Worm (Caenorhabditis elegans) whole organism, young adult: ENCODE data around the gene tbx-41.
A peak's percentile ranks its signal among the peaks of the same experiment; 100 is the strongest.

ENCODE experiments used
- B0261.1 ChIP-seq: sonication (generic microtip); optimal IDR thresholded peaks from 2 replicates; lab custom pipeline; 2016; ENCODE audit warnings: mild to moderate bottlenecking, missing genetic modification characterization, moderate library complexity, missing compliant biosample characterization
- B0336.3 ChIP-seq: fragments of 200-800 bp; sonication (Bioruptor generic); IDR thresholded peaks from 2 replicates; pipeline ENCODE4 v1.3.6; 2022; ENCODE audit warnings: missing genetic modification characterization, missing compliant biosample characterization
- C17E4.6 ChIP-seq: fragments of 200-800 bp; sonication (Bioruptor generic); IDR thresholded peaks from 2 replicates; pipeline ENCODE4 v1.3.6; 2022; ENCODE audit warnings: missing genetic modification reagents, missing genetic modification characterization, missing compliant biosample characterization
- D2030.7 ChIP-seq: fragments of 200-800 bp; sonication (Bioruptor generic); IDR thresholded peaks from 2 replicates; pipeline ENCODE4 v1.3.6; 2022; ENCODE audit warnings: missing genetic modification reagents, missing genetic modification characterization, missing compliant biosample characterization
- F10E7.11 ChIP-seq: sonication (generic microtip); optimal IDR thresholded peaks from 2 replicates; lab custom pipeline; 2017; ENCODE audit warnings: mild to moderate bottlenecking, missing genetic modification characterization, moderate library complexity, missing compliant biosample characterization
- F33H1.4 ChIP-seq: fragments of 200-800 bp; sonication (Bioruptor generic); IDR thresholded peaks from 2 replicates; pipeline ENCODE4 v1.3.6; 2022; ENCODE audit warnings: missing genetic modification reagents, missing genetic modification characterization, missing compliant biosample characterization
- F49E8.2 ChIP-seq: sonication (generic microtip); optimal IDR thresholded peaks from 3 replicates; lab custom pipeline; 2017; ENCODE audit warnings: missing genetic modification characterization, mild to moderate bottlenecking, missing compliant biosample characterization, antibody characterized with exemption, moderate library complexity; ENCODE audit not compliant: insufficient read depth
- T26A5.8 ChIP-seq: sonication (generic microtip); optimal IDR thresholded peaks from 2 replicates; lab custom pipeline; 2016; ENCODE audit warnings: missing genetic modification characterization, missing compliant biosample characterization
- Y56A3A.18 ChIP-seq: fragments of 200-800 bp; sonication (Bioruptor generic); IDR thresholded peaks from 2 replicates; pipeline ENCODE4 v1.3.6; 2022; ENCODE audit warnings: missing genetic modification reagents, missing genetic modification characterization, missing compliant biosample characterization
- Y67H2A.10 ChIP-seq: fragments of 200-800 bp; sonication (Bioruptor generic); conservative IDR thresholded peaks from 2 replicates; pipeline ENCODE4 v1.3.6; 2022; ENCODE audit warnings: missing genetic modification reagents, missing genetic modification characterization, missing compliant biosample characterization
- Y79H2A.3 ChIP-seq: fragments of 200-800 bp; sonication (Bioruptor generic); conservative IDR thresholded peaks from 2 replicates; pipeline ENCODE4 v1.3.6; 2022; ENCODE audit warnings: missing genetic modification reagents, missing genetic modification characterization, missing compliant biosample characterization
- Y95B8A.8 ChIP-seq: fragments of 200-800 bp; sonication (Bioruptor generic); IDR thresholded peaks from 2 replicates; pipeline ENCODE4 v1.3.6; 2022; ENCODE audit warnings: missing genetic modification reagents, missing genetic modification characterization, missing compliant biosample characterization
- ZK185.1 ChIP-seq: sonication (generic microtip); optimal IDR thresholded peaks from 2 replicates; lab custom pipeline; 2016; ENCODE audit warnings: mild to moderate bottlenecking, missing genetic modification characterization, missing compliant biosample characterization; ENCODE audit not compliant: poor library complexity, severe bottlenecking
- akir-1 ChIP-seq: fragments of 200-800 bp; sonication (Bioruptor generic); optimal IDR thresholded peaks from 2 replicates; lab custom pipeline; 2018; ENCODE audit warnings: mild to moderate bottlenecking, missing genetic modification characterization, moderate library complexity, missing compliant biosample characterization
- ama-1 ChIP-seq, 3 experiments: fragments of 150-350 bp in 1 of 3; sonication (generic microtip) in 2 of 3; optimal IDR thresholded peaks; 2 replicates each; lab custom pipeline; 2014 to 2018; ENCODE audit warnings: missing biosample characterization in 2 of 3, missing genetic modification characterization in 2 of 3, missing genetic modification reagents in 2 of 3
- aptf-3 ChIP-seq: fragments of 200-800 bp; sonication (Bioruptor generic); IDR thresholded peaks from 2 replicates; pipeline ENCODE4 v1.3.6; 2022; ENCODE audit warnings: missing genetic modification characterization, missing compliant biosample characterization
- attf-5 ChIP-seq: fragments of 200-800 bp; sonication (Bioruptor generic); optimal IDR thresholded peaks from 2 replicates; lab custom pipeline; 2018; ENCODE audit warnings: mild to moderate bottlenecking, missing genetic modification characterization, missing compliant biosample characterization
- attf-6 ChIP-seq: fragments of 200-800 bp; sonication (Bioruptor generic); IDR thresholded peaks from 2 replicates; pipeline ENCODE4 v1.3.6; 2022; ENCODE audit warnings: missing genetic modification reagents, missing genetic modification characterization, missing compliant biosample characterization
- bed-2 ChIP-seq: fragments of 200-800 bp; sonication (Bioruptor generic); IDR thresholded peaks from 2 replicates; pipeline ENCODE4 v1.3.6; 2022; ENCODE audit warnings: missing genetic modification reagents, missing genetic modification characterization, missing compliant biosample characterization
- cebp-2 ChIP-seq: fragments of 200-800 bp; sonication (Bioruptor generic); IDR thresholded peaks from 2 replicates; pipeline ENCODE4 v1.3.6; 2022; ENCODE audit warnings: missing genetic modification characterization, missing compliant biosample characterization
- ceh-79 ChIP-seq: sonication (generic microtip); optimal IDR thresholded peaks from 2 replicates; lab custom pipeline; 2017; ENCODE audit warnings: mild to moderate bottlenecking, missing genetic modification characterization, missing compliant biosample characterization
- die-1 ChIP-seq: sonication (generic microtip); optimal IDR thresholded peaks from 2 replicates; lab custom pipeline; 2016; ENCODE audit warnings: missing genotype, mild to moderate bottlenecking, missing genetic modification characterization, missing compliant biosample characterization
- dpff-1 ChIP-seq: sonication (generic microtip); optimal IDR thresholded peaks from 2 replicates; lab custom pipeline; 2017; ENCODE audit warnings: mild to moderate bottlenecking, missing genetic modification characterization, missing compliant biosample characterization
- dpl-1 ChIP-seq: fragments of 150-350 bp; optimal IDR thresholded peaks from 2 replicates; lab custom pipeline; 2014; ENCODE audit warnings: missing biosample characterization, missing genetic modification reagents, missing genetic modification characterization
- efl-1 ChIP-seq: fragments of 150-350 bp; optimal IDR thresholded peaks from 2 replicates; lab custom pipeline; 2014; ENCODE audit warnings: missing biosample characterization, missing genetic modification reagents, missing genetic modification characterization
- egrh-3 ChIP-seq: fragments of 200-800 bp; sonication (Bioruptor generic); IDR thresholded peaks from 2 replicates; pipeline ENCODE4 v1.3.6; 2022; ENCODE audit warnings: missing genetic modification reagents, missing genetic modification characterization, missing compliant biosample characterization
- ekl-4 ChIP-seq: fragments of 200-800 bp; sonication (Bioruptor generic); IDR thresholded peaks from 2 replicates; pipeline ENCODE4 v1.3.6; 2022; ENCODE audit warnings: missing genetic modification reagents, missing genetic modification characterization, missing compliant biosample characterization
- ets-4 ChIP-seq: fragments of 200-800 bp; sonication (Bioruptor generic); optimal IDR thresholded peaks from 2 replicates; lab custom pipeline; 2018; ENCODE audit warnings: mild to moderate bottlenecking, missing genetic modification characterization, missing compliant biosample characterization
- gei-17 ChIP-seq: fragments of 200-800 bp; sonication (Bioruptor generic); optimal IDR thresholded peaks from 2 replicates; lab custom pipeline; 2018; ENCODE audit warnings: mild to moderate bottlenecking, missing genetic modification characterization, missing compliant biosample characterization
- him-1 ChIP-seq: sonication (generic microtip); optimal IDR thresholded peaks from 2 replicates; lab custom pipeline; 2016; ENCODE audit warnings: missing genotype, missing genetic modification reagents, missing genetic modification characterization, missing compliant biosample characterization
- hlh-26 ChIP-seq: fragments of 200-800 bp; sonication (Bioruptor generic); conservative IDR thresholded peaks from 2 replicates; pipeline ENCODE4 v1.3.6; 2022; ENCODE audit warnings: missing genetic modification reagents, missing genetic modification characterization, missing compliant biosample characterization
- let-526 ChIP-seq: fragments of 200-800 bp; sonication (Bioruptor generic); IDR thresholded peaks from 2 replicates; pipeline ENCODE4 v1.3.6; 2022; ENCODE audit warnings: missing genetic modification reagents, missing genetic modification characterization, missing compliant biosample characterization
- lin-40 ChIP-seq: sonication (generic microtip); optimal IDR thresholded peaks from 2 replicates; lab custom pipeline; 2016; ENCODE audit warnings: missing genetic modification characterization, mild to moderate bottlenecking, missing compliant biosample characterization, missing genotype, missing genetic modification reagents
- lsy-27 ChIP-seq: sonication (generic microtip); optimal IDR thresholded peaks from 2 replicates; lab custom pipeline; 2017; ENCODE audit warnings: missing genetic modification characterization, mild to moderate bottlenecking, missing compliant biosample characterization, antibody characterized with exemption, missing genotype, borderline replicate concordance; ENCODE audit not compliant: insufficient read depth
- madf-3 ChIP-seq: fragments of 200-800 bp; sonication (Bioruptor generic); IDR thresholded peaks from 2 replicates; pipeline ENCODE4 v1.3.6; 2022; ENCODE audit warnings: missing genetic modification reagents, missing genetic modification characterization, missing compliant biosample characterization
- madf-8 ChIP-seq: fragments of 200-800 bp; sonication (Bioruptor generic); conservative IDR thresholded peaks from 2 replicates; pipeline ENCODE4 v1.3.6; 2022; ENCODE audit warnings: missing genetic modification reagents, missing genetic modification characterization, missing compliant biosample characterization
- mel-28 ChIP-seq: sonication (generic microtip); optimal IDR thresholded peaks from 2 replicates; lab custom pipeline; 2016; ENCODE audit warnings: borderline replicate concordance, mild to moderate bottlenecking, missing genetic modification characterization, missing compliant biosample characterization
- mes-4 ChIP-seq: sonication (generic microtip); optimal IDR thresholded peaks from 2 replicates; lab custom pipeline; 2016; ENCODE audit warnings: missing genotype, missing genetic modification characterization, missing compliant biosample characterization
- pha-4 ChIP-seq: fragments of 150-350 bp; sonication (generic microtip); optimal IDR thresholded peaks from 2 replicates; lab custom pipeline; 2014; ENCODE audit warnings: missing biosample characterization, missing genetic modification reagents, missing genetic modification characterization
- rec-8 ChIP-seq, 2 experiments: sonication (generic microtip); optimal IDR thresholded peaks; 2 replicates each; lab custom pipeline; 2016; ENCODE audit warnings: mild to moderate bottlenecking in 2 of 2, missing genetic modification characterization in 2 of 2, missing genetic modification reagents in 2 of 2, missing genotype in 2 of 2, missing biosample characterization in 1 of 2, missing compliant biosample characterization in 1 of 2, moderate library complexity in 1 of 2
- rpc-1 ChIP-seq, 2 experiments: fragments of 150-350 bp in 1 of 2; sonication (generic microtip) in 1 of 2; optimal IDR thresholded peaks; 2 replicates each; lab custom pipeline; 2014 to 2018; ENCODE audit warnings: missing biosample characterization in 1 of 2, missing genetic modification characterization in 1 of 2, missing genetic modification reagents in 1 of 2, missing genotype in 1 of 2
- snpc-3.4 ChIP-seq: sonication (generic microtip); optimal IDR thresholded peaks from 2 replicates; lab custom pipeline; 2017; ENCODE audit warnings: missing genetic modification characterization, mild to moderate bottlenecking, missing compliant biosample characterization, antibody characterized with exemption, moderate library complexity, missing genotype, missing genetic modification reagents
- tbx-9 ChIP-seq: sonication (generic microtip); optimal IDR thresholded peaks from 2 replicates; lab custom pipeline; 2016; ENCODE audit warnings: borderline replicate concordance, missing genetic modification characterization, inconsistent platforms, missing compliant biosample characterization
- xnd-1 ChIP-seq: sonication (generic microtip); optimal IDR thresholded peaks from 2 replicates; lab custom pipeline; 2016; ENCODE audit warnings: missing genotype, missing genetic modification reagents, missing genetic modification characterization, missing compliant biosample characterization
- ztf-18 ChIP-seq: sonication (generic microtip); optimal IDR thresholded peaks from 2 replicates; lab custom pipeline; 2016; ENCODE audit warnings: missing genotype, mild to moderate bottlenecking, missing genetic modification characterization, missing compliant biosample characterization
- ztf-25 ChIP-seq: fragments of 200-800 bp; sonication (Bioruptor generic); IDR thresholded peaks from 2 replicates; pipeline ENCODE4 v1.3.6; 2022; ENCODE audit warnings: missing genetic modification reagents, missing genetic modification characterization, missing compliant biosample characterization
- ztf-28 ChIP-seq: fragments of 200-800 bp; sonication (Bioruptor generic); IDR thresholded peaks from 2 replicates; pipeline ENCODE4 v1.3.6; 2022; ENCODE audit warnings: missing genetic modification reagents, missing genetic modification characterization, missing compliant biosample characterization

The tbx-41 gene

DNA sequence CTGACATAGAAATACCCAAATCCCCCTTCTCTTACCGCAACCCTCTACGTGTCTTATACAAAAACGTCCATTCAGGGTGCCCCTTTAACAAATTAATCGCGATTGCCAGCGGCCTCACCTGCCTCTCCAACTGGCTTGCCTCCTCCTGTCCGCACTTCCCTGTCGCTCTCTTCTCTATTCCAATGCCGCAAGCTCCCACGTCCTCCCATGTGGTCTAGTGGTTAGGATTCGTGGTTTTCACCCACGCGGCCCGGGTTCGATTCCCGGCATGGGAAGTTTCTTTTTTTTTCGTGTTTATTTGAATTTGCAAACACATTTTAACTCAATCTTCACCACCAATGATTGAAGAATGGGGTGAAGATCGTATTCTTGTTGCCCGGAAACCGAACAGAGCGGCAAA lies 6.4 kb upstream of the tbx-41 start (continued):
- TF ChIP-seq madf-8 (GFP tag; lab: Robert Waterston, UW) = no peak
- 0 out of 2 replicates have a peak, but pooled peaks have one; percentile 55 for TF ChIP-seq cebp-2 (GFP tag; lab: Robert Waterston, UW)
- no peak for TF ChIP-seq ets-4 (GFP tag; lab: Kevin White, UChicago)
- TF ChIP-seq ekl-4 (GFP tag; lab: Robert Waterston, UW) = peak; percentile 49
- peak; percentile 75 for TF ChIP-seq die-1 (tag; lab: Kevin White, UChicago)
- TF ChIP-seq rec-8 (tag; optimal IDR thresholded peaks at IDR 0.05; lab: Kevin White, UChicago) = peak in 1 of 2 experiments; percentile 8
- no peak for TF ChIP-seq C17E4.6
- TF ChIP-seq dpff-1 (tag; lab: Kevin White, UChicago) = no peak
- peak; percentile 43 for TF ChIP-seq mes-4 (tag; lab: Kevin White, UChicago)
- TF ChIP-seq akir-1 (GFP tag; lab: Kevin White, UChicago) = no peak
- TF ChIP-seq him-1 (tag; lab: Kevin White, UChicago) = peak; percentile 74
- TF ChIP-seq let-526 = 0 out of 2 replicates have a peak, but pooled peaks have one; percentile 42
- TF ChIP-seq ceh-79 (tag; lab: Kevin White, UChicago) = no peak
- TF ChIP-seq F10E7.11 (tag; lab: Kevin White, UChicago) = no peak
- TF ChIP-seq D2030.7 (GFP tag; lab: Robert Waterston, UW) = peak; percentile 67; the same call in 1 of the 2 replicates
- no peak for TF ChIP-seq efl-1 (GFP tag; lab: Kevin White, UChicago)
- no peak for TF ChIP-seq ama-1 (optimal IDR thresholded peaks at IDR 0.05; lab: Kevin White, UChicago)
- TF ChIP-seq ama-1 (GFP tag; optimal IDR thresholded peaks at IDR 0.05; lab: Kevin White, UChicago) = peak in 1 of 2 experiments; percentile 82
- TF ChIP-seq aptf-3 = no peak
- TF ChIP-seq ZK185.1 (tag; lab: Kevin White, UChicago) = no peak
- no peak for TF ChIP-seq Y79H2A.3 (GFP tag; lab: Robert Waterston, UW)
- TF ChIP-seq F33H1.4 (GFP tag; lab: Robert Waterston, UW) = no peak
- TF ChIP-seq snpc-3.4 (tag; lab: Kevin White, UChicago) = peak; percentile 27
- TF ChIP-seq lin-40 (tag; lab: Kevin White, UChicago) = no peak
- no peak for TF ChIP-seq ztf-25 (GFP tag; lab: Robert Waterston, UW)
- TF ChIP-seq rpc-1 (optimal IDR thresholded peaks at IDR 0.05; lab: Kevin White, UChicago) = peak; percentile 63
- peak; percentile 79 for TF ChIP-seq rpc-1 (tag; optimal IDR thresholded peaks at IDR 0.05; lab: Kevin White, UChicago)
- no peak for TF ChIP-seq F49E8.2 (tag; lab: Kevin White, UChicago)
- TF ChIP-seq mel-28 (tag; lab: Kevin White, UChicago) = peak; percentile 53
- TF ChIP-seq Y56A3A.18 = peak; percentile 63; the same call in 1 of the 2 replicates
- no peak for TF ChIP-seq attf-6 (GFP tag; lab: Robert Waterston, UW)
- peak; percentile 69 for TF ChIP-seq egrh-3 (GFP tag; lab: Robert Waterston, UW)
- 0 out of 2 replicates have a peak, but pooled peaks have one; percentile 30 for TF ChIP-seq ztf-28 (GFP tag; lab: Robert Waterston, UW)
- TF ChIP-seq attf-5 (GFP tag; lab: Kevin White, UChicago) = peak; percentile 43
- TF ChIP-seq gei-17 (GFP tag; lab: Kevin White, UChicago) = peak; percentile 82
- TF ChIP-seq lsy-27 = no peak
- no peak for TF ChIP-seq Y95B8A.8 (GFP tag; lab: Robert Waterston, UW)
- no peak for TF ChIP-seq madf-3 (GFP tag; lab: Robert Waterston, UW)
- TF ChIP-seq T26A5.8 = no peak
- peak; percentile 9 for TF ChIP-seq tbx-9 (tag; lab: Kevin White, UChicago)
- no peak for TF ChIP-seq B0336.3 (GFP tag; lab: Robert Waterston, UW)
- no peak for TF ChIP-seq bed-2 (GFP tag; lab: Robert Waterston, UW)
- TF ChIP-seq Y67H2A.10 = no peak
- peak; percentile 94 for TF ChIP-seq B0261.1 (tag; lab: Kevin White, UChicago)
- no peak for TF ChIP-seq dpl-1 (GFP tag; lab: Kevin White, UChicago)
- peak; percentile 53 for TF ChIP-seq ztf-18
- no peak for TF ChIP-seq xnd-1 (tag; lab: Kevin White, UChicago)
- TF ChIP-seq pha-4 (tag; lab: Kevin White, UChicago) = no peak
- no peak for TF ChIP-seq hlh-26 (GFP tag; lab: Robert Waterston, UW)
